Worm (Caenorhabditis elegans) whole organism, late embryonic: ENCODE measurements around the gene sdz-20.
A peak's percentile ranks its signal among the peaks of the same experiment; 100 is the strongest.

Experiments
- C08G9.2 ChIP-seq: sonication (generic microtip); optimal IDR thresholded peaks from 2 replicates; lab custom pipeline; 2016; ENCODE audit warnings: mild to moderate bottlenecking, missing genetic modification characterization, moderate library complexity, missing compliant biosample characterization
- C38D4.7 ChIP-seq: fragments of 200-800 bp; sonication (Bioruptor generic); optimal IDR thresholded peaks from 2 replicates; lab custom pipeline; 2018; ENCODE audit warnings: mild to moderate bottlenecking, missing genetic modification characterization, moderate library complexity, missing compliant biosample characterization
- K02D7.2 ChIP-seq: sonication (generic microtip); optimal IDR thresholded peaks from 2 replicates; lab custom pipeline; 2017; ENCODE audit warnings: mild to moderate bottlenecking, missing genetic modification characterization, missing compliant biosample characterization
- K09A11.1 ChIP-seq: sonication (generic microtip); optimal IDR thresholded peaks from 2 replicates; lab custom pipeline; 2017; ENCODE audit warnings: antibody characterized with exemption, mild to moderate bottlenecking, missing genetic modification characterization, missing compliant biosample characterization; ENCODE audit not compliant: insufficient read depth
- ama-1 ChIP-seq: fragments of 150-350 bp; optimal IDR thresholded peaks from 2 replicates; lab custom pipeline; 2014
- ceh-14 ChIP-seq: sonication (generic microtip); optimal IDR thresholded peaks from 2 replicates; lab custom pipeline; 2016; ENCODE audit warnings: missing genotype, missing genetic modification characterization, missing compliant biosample characterization
- ceh-2 ChIP-seq: sonication (generic microtip); optimal IDR thresholded peaks from 2 replicates; lab custom pipeline; 2016; ENCODE audit warnings: missing genotype, missing genetic modification characterization, missing compliant biosample characterization
- ceh-24 ChIP-seq: sonication (generic microtip); optimal IDR thresholded peaks from 2 replicates; lab custom pipeline; 2016; ENCODE audit warnings: mild to moderate bottlenecking, missing genetic modification characterization, missing compliant biosample characterization
- ceh-34 ChIP-seq: sonication (generic microtip); optimal IDR thresholded peaks from 2 replicates; lab custom pipeline; 2016; ENCODE audit warnings: mild to moderate bottlenecking, missing genetic modification characterization, missing compliant biosample characterization
- ceh-45 ChIP-seq: fragments of 200-800 bp; sonication (Bioruptor generic); IDR thresholded peaks from 2 replicates; pipeline ENCODE4 v1.3.6; 2022; ENCODE audit warnings: missing genetic modification reagents, missing genetic modification characterization, missing compliant biosample characterization
- ceh-6 ChIP-seq: fragments of 200-800 bp; sonication (Bioruptor generic); optimal IDR thresholded peaks from 2 replicates; lab custom pipeline; 2018; ENCODE audit warnings: mild to moderate bottlenecking, missing genetic modification characterization, missing compliant biosample characterization
- dmd-4 ChIP-seq: sonication (generic microtip); optimal IDR thresholded peaks from 2 replicates; lab custom pipeline; 2016; ENCODE audit warnings: borderline replicate concordance, missing genetic modification characterization, missing compliant biosample characterization
- elt-2 ChIP-seq: sonication (generic microtip); optimal IDR thresholded peaks from 2 replicates; lab custom pipeline; 2016; ENCODE audit warnings: missing genetic modification reagents, missing genetic modification characterization, missing compliant biosample characterization
- eyg-1 ChIP-seq: sonication (generic microtip); optimal IDR thresholded peaks from 2 replicates; lab custom pipeline; 2016; ENCODE audit warnings: missing genotype, missing genetic modification characterization, missing compliant biosample characterization
- fax-1 ChIP-seq: sonication (generic microtip); optimal IDR thresholded peaks from 2 replicates; lab custom pipeline; 2016; ENCODE audit warnings: missing genotype, missing genetic modification characterization, missing compliant biosample characterization
- fkh-10 ChIP-seq: fragments of 150-350 bp; optimal IDR thresholded peaks from 2 replicates; lab custom pipeline; 2014; ENCODE audit warnings: missing biosample characterization, missing genetic modification reagents, missing genetic modification characterization
- fkh-6 ChIP-seq: sonication (generic microtip); optimal IDR thresholded peaks from 2 replicates; lab custom pipeline; 2016; ENCODE audit warnings: missing genetic modification characterization, missing compliant biosample characterization
- gmeb-2 ChIP-seq: sonication (generic microtip); optimal IDR thresholded peaks from 2 replicates; lab custom pipeline; 2016; ENCODE audit warnings: missing genetic modification characterization, inconsistent platforms, missing compliant biosample characterization
- hlh-13 ChIP-seq: fragments of 200-800 bp; sonication (Bioruptor generic); optimal IDR thresholded peaks from 2 replicates; lab custom pipeline; 2018; ENCODE audit warnings: mild to moderate bottlenecking, missing genetic modification characterization, missing compliant biosample characterization
- hlh-15 ChIP-seq: sonication (generic microtip); optimal IDR thresholded peaks from 2 replicates; lab custom pipeline; 2016; ENCODE audit warnings: missing genetic modification characterization, missing compliant biosample characterization
- hlh-8 ChIP-seq: sonication (generic microtip); optimal IDR thresholded peaks from 2 replicates; lab custom pipeline; 2016; ENCODE audit warnings: missing genotype, missing genetic modification characterization, missing compliant biosample characterization
- lin-11 ChIP-seq: fragments of 200-800 bp; sonication (Bioruptor generic); optimal IDR thresholded peaks from 2 replicates; lab custom pipeline; 2018; ENCODE audit warnings: mild to moderate bottlenecking, missing genetic modification characterization, missing compliant biosample characterization
- mec-3 ChIP-seq: sonication (generic microtip); optimal IDR thresholded peaks from 2 replicates; lab custom pipeline; 2016; ENCODE audit warnings: borderline replicate concordance, missing genetic modification characterization, missing compliant biosample characterization
- nfya-1 ChIP-seq: sonication (generic microtip); optimal IDR thresholded peaks from 2 replicates; lab custom pipeline; 2017; ENCODE audit warnings: missing genetic modification characterization, mild to moderate bottlenecking, missing compliant biosample characterization, antibody characterized with exemption, moderate library complexity
- nhr-11 ChIP-seq: fragments of 150-350 bp; optimal IDR thresholded peaks from 2 replicates; lab custom pipeline; 2014; ENCODE audit warnings: missing biosample characterization, missing genetic modification characterization
- pat-9 ChIP-seq: fragments of 200-800 bp; sonication (Bioruptor generic); optimal IDR thresholded peaks from 2 replicates; lab custom pipeline; 2018; ENCODE audit warnings: mild to moderate bottlenecking, missing genetic modification characterization, moderate library complexity, missing compliant biosample characterization
- pax-1 ChIP-seq: fragments of 150-350 bp; optimal IDR thresholded peaks from 2 replicates; lab custom pipeline; 2014; ENCODE audit warnings: missing biosample characterization, missing genetic modification characterization
- pha-2 ChIP-seq: sonication (generic microtip); optimal IDR thresholded peaks from 2 replicates; lab custom pipeline; 2017; ENCODE audit warnings: mild to moderate bottlenecking, missing genetic modification characterization, missing compliant biosample characterization
- ref-2 ChIP-seq: sonication (generic microtip); optimal IDR thresholded peaks from 2 replicates; lab custom pipeline; 2016; ENCODE audit warnings: missing genetic modification characterization, missing compliant biosample characterization
- rnt-1 ChIP-seq: sonication (generic microtip); optimal IDR thresholded peaks from 2 replicates; lab custom pipeline; 2016; ENCODE audit warnings: missing genetic modification characterization, missing compliant biosample characterization
- sdc-2 ChIP-seq: sonication (generic microtip); optimal IDR thresholded peaks from 2 replicates; lab custom pipeline; 2016; ENCODE audit warnings: missing genotype, missing genetic modification characterization, missing compliant biosample characterization
- sox-4 ChIP-seq: sonication (generic microtip); optimal IDR thresholded peaks from 2 replicates; lab custom pipeline; 2017; ENCODE audit warnings: mild to moderate bottlenecking, missing genetic modification characterization, inconsistent platforms, missing compliant biosample characterization
- tbx-2 ChIP-seq: sonication (generic microtip); optimal IDR thresholded peaks from 2 replicates; lab custom pipeline; 2016; ENCODE audit warnings: missing genetic modification characterization, missing compliant biosample characterization
- tbx-7 ChIP-seq: sonication (generic microtip); optimal IDR thresholded peaks from 2 replicates; lab custom pipeline; 2016; ENCODE audit warnings: missing genotype, missing genetic modification characterization, missing compliant biosample characterization
- ttx-3 ChIP-seq: sonication (generic microtip); optimal IDR thresholded peaks from 2 replicates; lab custom pipeline; 2016; ENCODE audit warnings: missing genetic modification reagents, missing genetic modification characterization, missing compliant biosample characterization
- unc-3 ChIP-seq, 2 experiments: fragments of 200-800 bp in 1 of 2; sonication (Bioruptor generic) in 1 of 2; sonication (generic microtip) in 1 of 2; conservative IDR thresholded peaks in 1 of 2; optimal IDR thresholded peaks in 1 of 2; 2 replicates each; pipeline versions ENCODE4 v1.3.6 to Lab custom; 2016 to 2022; ENCODE audit warnings: missing compliant biosample characterization in 2 of 2, missing genetic modification characterization in 2 of 2, missing genetic modification reagents in 1 of 2
- unc-86 ChIP-seq: sonication (generic microtip); optimal IDR thresholded peaks from 2 replicates; lab custom pipeline; 2016; ENCODE audit warnings: missing genetic modification characterization, missing compliant biosample characterization
- zip-5 ChIP-seq: sonication (generic microtip); optimal IDR thresholded peaks from 2 replicates; lab custom pipeline; 2016; ENCODE audit warnings: missing genetic modification characterization, missing compliant biosample characterization
- ztf-16 ChIP-seq: sonication (generic microtip); optimal IDR thresholded peaks from 2 replicates; lab custom pipeline; 2017; ENCODE audit warnings: missing genetic modification characterization, missing compliant biosample characterization

Gene sdz-20

ce11 chrIII:13333754-13334153 lies at the start of gene sdz-20:
TSS of gene sdz-20 (plus strand) at chrIII:13334054.
- TF ChIP-seq sdc-2 (tag; lab: Kevin White, UChicago) (no peak), unc-3 (GFP tag; conservative IDR thresholded peaks at IDR 0.05; lab: Robert Waterston, UW) (no peak), unc-3 (tag; optimal IDR thresholded peaks at IDR 0.05; lab: Kevin White, UChicago) (no peak), ref-2 (tag; lab: Kevin White, UChicago) (no peak), gmeb-2 (tag; lab: Kevin White, UChicago) (no peak), hlh-8 (tag; lab: Kevin White, UChicago) (no peak), ceh-24 (no peak), fkh-6 (tag; lab: Kevin White, UChicago) (no peak), lin-11 (tag; lab: Kevin White, UChicago) (no peak), tbx-2 (tag; lab: Kevin White, UChicago) (no peak), hlh-13 (GFP tag; lab: Kevin White, UChicago) (no peak), ama-1 (no peak), ttx-3 (no peak), K02D7.2 (tag; lab: Kevin White, UChicago) (no peak), tbx-7 (tag; lab: Kevin White, UChicago) (no peak), elt-2 (no peak), eyg-1 (tag; lab: Kevin White, UChicago) (no peak), fkh-10 (GFP tag; lab: Kevin White, UChicago) (no peak)

- TF ChIP-seq hlh-13 (GFP tag; lab: Kevin White, UChicago), result no peak
- no peak for TF ChIP-seq ttx-3
- no peak for TF ChIP-seq rnt-1 (tag; lab: Kevin White, UChicago)
- TF ChIP-seq mec-3, result no peak
- no peak for TF ChIP-seq ceh-34 (tag; lab: Kevin White, UChicago)
- no peak for TF ChIP-seq nfya-1 (tag; lab: Kevin White, UChicago)
- no peak for TF ChIP-seq unc-3 (GFP tag; conservative IDR thresholded peaks at IDR 0.05; lab: Robert Waterston, UW)
- TF ChIP-seq unc-3 (tag; optimal IDR thresholded peaks at IDR 0.05; lab: Kevin White, UChicago), result no peak
- TF ChIP-seq tbx-7 (tag; lab: Kevin White, UChicago), result no peak
- TF ChIP-seq pax-1 (tag; lab: Kevin White, UChicago), result no peak
- TF ChIP-seq C08G9.2 (tag; lab: Kevin White, UChicago), result no peak
- no peak for TF ChIP-seq nhr-11 (tag; lab: Kevin White, UChicago)
- TF ChIP-seq ceh-2, result no peak
- TF ChIP-seq ceh-6 (GFP tag; lab: Kevin White, UChicago), result no peak
- no peak for TF ChIP-seq hlh-15 (tag; lab: Kevin White, UChicago)
- no peak for TF ChIP-seq tbx-2 (tag; lab: Kevin White, UChicago)
- TF ChIP-seq lin-11 (tag; lab: Kevin White, UChicago), result no peak
- no peak for TF ChIP-seq hlh-8 (tag; lab: Kevin White, UChicago)
- TF ChIP-seq pha-2 (tag; lab: Kevin White, UChicago), result no peak
- TF ChIP-seq ref-2 (tag; lab: Kevin White, UChicago), result no peak
- TF ChIP-seq, all 69 proteins: peak for 0
These were observed 48.4 kb upstream of the sdz-20 start, which contains the start of gene F56A8.8 for ce11 chrIII:13285421-13285820. TSS of gene F56A8.8 (plus strand) at chrIII:13285721.

- TF ChIP-seq ceh-14 (tag; lab: Kevin White, UChicago) (peak; percentile 48), sox-4 (tag; lab: Kevin White, UChicago) (peak; percentile 19), ceh-34 (tag; lab: Kevin White, UChicago) (peak; percentile 30), ttx-3 (peak; percentile 52), pat-9 (peak; percentile 34), K09A11.1 (tag; lab: Kevin White, UChicago) (peak; percentile 45), ceh-45 (peak; percentile 48; the same call in 1 of the 2 replicates), C38D4.7 (GFP tag; lab: Kevin White, UChicago) (peak; percentile 22), ceh-2 (peak; percentile 59), zip-5 (tag; lab: Kevin White, UChicago) (peak; percentile 44), unc-3 (GFP tag; conservative IDR thresholded peaks at IDR 0.05; lab: Robert Waterston, UW) (peak; percentile 33; the same call in 1 of the 2 replicates), unc-3 (tag; optimal IDR thresholded peaks at IDR 0.05; lab: Kevin White, UChicago) (peak; percentile 8), K02D7.2 (tag; lab: Kevin White, UChicago) (peak; percentile 71), fax-1 (tag; lab: Kevin White, UChicago) (peak; percentile 27), pha-2 (tag; lab: Kevin White, UChicago) (peak; percentile 12), elt-2 (peak; percentile 47), tbx-2 (tag; lab: Kevin White, UChicago) (peak; percentile 48), dmd-4 (peak; percentile 22), unc-86 (tag; lab: Kevin White, UChicago) (peak; percentile 50), ztf-16 (peak; percentile 8)
These were observed 40.8 kb upstream of the sdz-20 start, which contains the start of gene set-25 for ce11 chrIII:13292971-13293514. TSS of gene set-25 (minus strand) at chrIII:13293090.
